Worm (Caenorhabditis elegans): ENCODE data around the gene hmgs-1.

Gene hmgs-1

DNA sequence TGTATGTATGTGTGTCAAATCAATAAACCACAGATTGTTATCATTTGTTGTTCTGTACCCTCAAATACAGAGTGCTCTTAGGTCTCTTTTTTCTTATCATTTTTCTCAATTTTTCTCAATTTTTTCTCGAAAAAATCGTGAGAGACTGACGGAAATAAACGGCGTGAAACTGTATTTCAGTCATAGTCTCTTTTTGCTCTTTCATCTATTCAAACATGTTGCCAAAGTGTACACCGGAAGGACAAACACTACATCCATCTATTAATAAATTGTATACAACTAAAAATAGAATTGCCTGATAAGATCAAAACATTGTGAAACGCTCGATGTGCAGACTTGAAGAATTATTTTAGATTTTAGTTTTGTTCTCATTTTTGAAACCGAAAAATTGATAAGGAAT lies 49.9 kb downstream of the hmgs-1 start:
- TF ChIP-seq ZK546.5 (tag; optimal IDR thresholded peaks at IDR 0.05) = no peak
- TF ChIP-seq ceh-44 (GFP tag; IDR thresholded peaks at IDR 0.05) = no peak
- TF ChIP-seq nhr-237 (tag; optimal IDR thresholded peaks at IDR 0.05) = no peak
- no peak for TF ChIP-seq R02D3.7 (tag; optimal IDR thresholded peaks at IDR 0.05)
- no peak for TF ChIP-seq pqm-1 (tag; optimal IDR thresholded peaks at IDR 0.05)
- TF ChIP-seq tag-97 (GFP tag; IDR thresholded peaks at IDR 0.05) = no peak
- no peak for TF ChIP-seq daf-16 (GFP tag; optimal IDR thresholded peaks at IDR 0.05)
- peak; percentile 66 for TF ChIP-seq daf-16 (tag; optimal IDR thresholded peaks at IDR 0.05)
- no peak for TF ChIP-seq fkh-10 (GFP tag; optimal IDR thresholded peaks at IDR 0.05)
- TF ChIP-seq dve-1 (tag; optimal IDR thresholded peaks at IDR 0.05; ENCODE audit: insufficient read depth) = peak; percentile 32
- TF ChIP-seq saeg-2 (GFP tag; IDR thresholded peaks at IDR 0.05) = no peak
- TF ChIP-seq D1046.2 (GFP tag; IDR thresholded peaks at IDR 0.05) = no peak
- no peak for TF ChIP-seq ZK337.2 (GFP tag; IDR thresholded peaks at IDR 0.05)
- TF ChIP-seq dmd-6 (GFP tag; IDR thresholded peaks at IDR 0.05) = peak; percentile 28; the same call in 1 of the 2 replicates
- TF ChIP-seq nhr-6 (tag; optimal IDR thresholded peaks at IDR 0.05) = peak; percentile 6
- TF ChIP-seq egl-27 (tag; optimal IDR thresholded peaks at IDR 0.05) = no peak
- TF ChIP-seq nhr-28 (tag; optimal IDR thresholded peaks at IDR 0.05) = peak; percentile 18
- TF ChIP-seq lin-15B (tag; optimal IDR thresholded peaks at IDR 0.05) = no peak
- TF ChIP-seq cey-2 (tag; optimal IDR thresholded peaks at IDR 0.05; ENCODE audit: borderline replicate concordance, insufficient read depth) = no peak
- TF ChIP-seq mep-1 (tag; optimal IDR thresholded peaks at IDR 0.05) = no peak
- TF ChIP-seq T20F7.1 (GFP tag; optimal IDR thresholded peaks at IDR 0.05) = no peak
- TF ChIP-seq T26A8.4 (GFP tag; IDR thresholded peaks at IDR 0.05) = no peak

Data from whole organism, L4 larva.